Worm (Caenorhabditis elegans) whole organism, early embryonic: ENCODE measurements around the gene gad-2.

ENCODE experiments used
- B0310.2 ChIP-seq: sonication (generic microtip); optimal IDR thresholded peaks from 2 replicates; lab custom pipeline; 2016; ENCODE audit warnings: mild to moderate bottlenecking, missing genetic modification characterization, missing compliant biosample characterization
- aly-1 ChIP-seq: sonication (generic microtip); optimal IDR thresholded peaks from 2 replicates; lab custom pipeline; 2016; ENCODE audit warnings: missing genetic modification characterization, missing compliant biosample characterization
- ama-1 ChIP-seq: fragments of 150-350 bp; optimal IDR thresholded peaks from 2 replicates; lab custom pipeline; 2014
- ceh-13 ChIP-seq: fragments of 200-800 bp; sonication (Bioruptor generic); optimal IDR thresholded peaks from 2 replicates; lab custom pipeline; 2018; ENCODE audit warnings: mild to moderate bottlenecking, missing genetic modification characterization, missing compliant biosample characterization
- ceh-36 ChIP-seq: sonication (generic microtip); optimal IDR thresholded peaks from 2 replicates; lab custom pipeline; 2016; ENCODE audit warnings: missing genetic modification characterization, inconsistent platforms, missing compliant biosample characterization
- flt-1 ChIP-seq: fragments of 200-800 bp; sonication (Bioruptor generic); IDR thresholded peaks from 2 replicates; pipeline ENCODE4 v1.3.6; 2022; ENCODE audit warnings: missing genetic modification characterization, missing compliant biosample characterization
- hmbx-1 ChIP-seq: sonication (generic microtip); optimal IDR thresholded peaks from 2 replicates; lab custom pipeline; 2016; ENCODE audit warnings: mild to moderate bottlenecking, missing genetic modification characterization, missing compliant biosample characterization
- hmg-4 ChIP-seq: fragments of 200-800 bp; sonication (Bioruptor generic); optimal IDR thresholded peaks from 2 replicates; lab custom pipeline; 2018; ENCODE audit warnings: mild to moderate bottlenecking, missing genetic modification characterization, missing compliant biosample characterization
- pes-1 ChIP-seq: fragments of 200-800 bp; sonication (Bioruptor generic); IDR thresholded peaks from 2 replicates; pipeline ENCODE4 v1.3.6; 2022; ENCODE audit warnings: missing genetic modification reagents, missing genetic modification characterization, missing compliant biosample characterization
- scrt-1 ChIP-seq: fragments of 200-800 bp; sonication (Bioruptor generic); IDR thresholded peaks from 2 replicates; pipeline ENCODE4 v1.3.6; 2022; ENCODE audit warnings: missing genetic modification characterization, missing compliant biosample characterization
- sea-1 ChIP-seq: fragments of 200-800 bp; sonication (Bioruptor generic); conservative IDR thresholded peaks from 2 replicates; pipeline ENCODE4 v1.3.6; 2022; ENCODE audit warnings: missing genetic modification characterization, missing compliant biosample characterization
- tbx-37 ChIP-seq: fragments of 200-800 bp; sonication (Bioruptor generic); conservative IDR thresholded peaks from 2 replicates; pipeline ENCODE4 v1.3.6; 2022; ENCODE audit warnings: missing genetic modification reagents, missing genetic modification characterization, missing compliant biosample characterization
- tra-4 ChIP-seq: sonication (generic microtip); optimal IDR thresholded peaks from 2 replicates; lab custom pipeline; 2017; ENCODE audit warnings: missing genetic modification characterization, missing compliant biosample characterization

DNA sequence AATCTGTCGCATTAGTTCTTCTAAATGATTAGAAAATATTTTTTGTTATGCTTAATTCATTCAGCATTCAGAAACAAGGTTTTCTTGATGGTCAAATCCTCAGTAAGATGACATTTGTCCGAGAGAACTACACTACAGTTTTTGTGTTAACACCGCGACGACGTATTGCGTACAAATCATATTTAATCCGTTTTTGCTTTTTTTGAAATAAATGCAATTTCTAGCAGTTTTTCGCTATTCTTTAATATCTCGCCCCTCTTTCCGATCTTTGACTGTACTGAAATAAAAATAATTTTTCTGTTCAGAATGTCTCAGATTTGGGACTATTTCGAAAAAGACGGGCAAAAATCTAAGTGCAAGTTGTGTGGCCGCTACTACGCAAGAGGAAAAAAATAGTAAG, 22.8 kb downstream of the gad-2 start, which contains the start of gene C10A4.1:
- TF ChIP-seq hmg-4: no peak
- no peak for TF ChIP-seq hmbx-1 (tag; lab: Kevin White, UChicago)
- no peak for TF ChIP-seq ama-1 (lab: Kevin White, UChicago)
- TF ChIP-seq tra-4 (tag; lab: Kevin White, UChicago): no peak
- TF ChIP-seq flt-1 (GFP tag; lab: Robert Waterston, UW): no peak
- no peak for TF ChIP-seq aly-1 (tag; lab: Kevin White, UChicago)
- no peak for TF ChIP-seq ceh-13 (GFP tag; lab: Kevin White, UChicago)
- no peak for TF ChIP-seq pes-1 (GFP tag; lab: Robert Waterston, UW)
- TF ChIP-seq sea-1 (GFP tag; lab: Robert Waterston, UW): no peak
- no peak for TF ChIP-seq B0310.2 (tag; lab: Kevin White, UChicago)
- no peak for TF ChIP-seq scrt-1 (GFP tag; lab: Robert Waterston, UW)
- TF ChIP-seq ceh-36 (tag; lab: Kevin White, UChicago): no peak
- TF ChIP-seq tbx-37 (GFP tag; lab: Robert Waterston, UW): no peak
